Fruit fly (Drosophila melanogaster): ENCODE results near the gene CG15544.

CG15544 gene

dm6 chr3R:30781661-30782120 lies 45.9 kb upstream of the CG15544 start (continued):
- peak; percentile 84 for TF ChIP-seq Elba2 (GFP tag; optimal IDR thresholded peaks at IDR 0.05)
- peak; percentile 83 for TF ChIP-seq nom (GFP tag; optimal IDR thresholded peaks at IDR 0.05)
- TF ChIP-seq CG30431 (GFP tag; optimal IDR thresholded peaks at IDR 0.05), result peak; percentile 92
- peak; percentile 78 for TF ChIP-seq CG3065 (GFP tag; optimal IDR thresholded peaks at IDR 0.05)
- peak; percentile 77 for TF ChIP-seq CG6254 (GFP tag; optimal IDR thresholded peaks at IDR 0.05)
- peak; percentile 90 for TF ChIP-seq CG10147 (GFP tag; optimal IDR thresholded peaks at IDR 0.05)
- peak; percentile 11 for TF ChIP-seq pzg (GFP tag; optimal IDR thresholded peaks at IDR 0.05)
- TF ChIP-seq CG2712 (tag; optimal IDR thresholded peaks at IDR 0.05), result peak; percentile 97
- TF ChIP-seq Hr78 (GFP tag; optimal IDR thresholded peaks at IDR 0.05), result peak in 1 of 2 experiments; percentile 71
- TF ChIP-seq zen2 (GFP tag; IDR thresholded peaks at IDR 0.05; ENCODE audit: partially characterized antibody), result no peak
- peak in 1 of 2 experiments; percentile 76 for TF ChIP-seq Eip74EF (GFP tag; optimal IDR thresholded peaks at IDR 0.05)
- peak; percentile 96 for TF ChIP-seq Rfx (GFP tag; IDR thresholded peaks at IDR 0.05)
- TF ChIP-seq tup (GFP tag; optimal IDR thresholded peaks at IDR 0.05), result peak; percentile 5
- TF ChIP-seq Mad (GFP tag; optimal IDR thresholded peaks at IDR 0.05), result peak; percentile 91
- TF ChIP-seq pum (GFP tag; optimal IDR thresholded peaks at IDR 0.05), result peak; percentile 95
- TF ChIP-seq HLH3B (GFP tag; IDR thresholded peaks at IDR 0.05), result peak; percentile 94
- no peak for TF ChIP-seq h (optimal IDR thresholded peaks at IDR 0.05)
- TF ChIP-seq CG2678 (tag; optimal IDR thresholded peaks at IDR 0.05), result peak; percentile 94
- peak; percentile 87 for TF ChIP-seq Mes4 (GFP tag; optimal IDR thresholded peaks at IDR 0.05)
- TF ChIP-seq bsh (GFP tag; optimal IDR thresholded peaks at IDR 0.05), result peak; percentile 83 to 96
- TF ChIP-seq CG7786 (GFP tag; optimal IDR thresholded peaks at IDR 0.05), result peak; percentile 97
- peak; percentile 82 for TF ChIP-seq CG17612 (GFP tag; IDR thresholded peaks at IDR 0.05)
- TF ChIP-seq CG7357 (GFP tag; IDR thresholded peaks at IDR 0.05), result peak; percentile 89
- peak; percentile 85 for TF ChIP-seq jing (GFP tag; optimal IDR thresholded peaks at IDR 0.05)
- peak; percentile 36 for TF ChIP-seq CG7928 (GFP tag; optimal IDR thresholded peaks at IDR 0.05)
- no peak for TF ChIP-seq Sin3A (optimal IDR thresholded peaks at IDR 0.05)
- peak; percentile 66 for TF ChIP-seq Asciz (GFP tag; optimal IDR thresholded peaks at IDR 0.05)
- 0 out of 2 replicates have a peak, but pooled peaks have one; percentile 14 for TF ChIP-seq sna (GFP tag; IDR thresholded peaks at IDR 0.05; ENCODE audit: partially characterized antibody)
- TF ChIP-seq NC2β (GFP tag; optimal IDR thresholded peaks at IDR 0.05), result peak; percentile 93
- peak; percentile 91 for TF ChIP-seq CG8089 (GFP tag; optimal IDR thresholded peaks at IDR 0.05)
- peak; percentile 96 for TF ChIP-seq bab2 (GFP tag; optimal IDR thresholded peaks at IDR 0.05)
- peak; percentile 84 for TF ChIP-seq Fer2 (tag; optimal IDR thresholded peaks at IDR 0.05)
- TF ChIP-seq repo (GFP tag; optimal IDR thresholded peaks at IDR 0.05), result peak; percentile 93
- TF ChIP-seq CG11093 (GFP tag; IDR thresholded peaks at IDR 0.05), result peak; percentile 91
- peak; percentile 90 for TF ChIP-seq ems (GFP tag; optimal IDR thresholded peaks at IDR 0.05)
- peak; percentile 97 for TF ChIP-seq Hsf (GFP tag; optimal IDR thresholded peaks at IDR 0.05)
- TF ChIP-seq bigmax (GFP tag; optimal IDR thresholded peaks at IDR 0.05), result peak; percentile 42
- TF ChIP-seq br (optimal IDR thresholded peaks at IDR 0.05), result no peak
- TF ChIP-seq odd (GFP tag; optimal IDR thresholded peaks at IDR 0.05), result peak; percentile 87
- peak; percentile 89 for TF ChIP-seq HHEX (GFP tag; optimal IDR thresholded peaks at IDR 0.05)
- TF ChIP-seq CG6791 (GFP tag; IDR thresholded peaks at IDR 0.05; ENCODE audit: partially characterized antibody), result no peak
- peak; percentile 91 for TF ChIP-seq Ssrp (tag; optimal IDR thresholded peaks at IDR 0.05)
- peak; percentile 94 for TF ChIP-seq eve (GFP tag; optimal IDR thresholded peaks at IDR 0.05)
- TF ChIP-seq mam (GFP tag; optimal IDR thresholded peaks at IDR 0.05), result peak; percentile 94
- TF ChIP-seq ttk (GFP tag; IDR thresholded peaks at IDR 0.05), result peak; percentile 91
- peak; percentile 90 for TF ChIP-seq CG2889 (GFP tag; IDR thresholded peaks at IDR 0.05)
- peak; percentile 94 for TF ChIP-seq NC2α (GFP tag; optimal IDR thresholded peaks at IDR 0.05)
- peak; percentile 87 for TF ChIP-seq ATbp (GFP tag; optimal IDR thresholded peaks at IDR 0.05)
- TF ChIP-seq CG10654 (GFP tag; optimal IDR thresholded peaks at IDR 0.05), result peak; percentile 90

All from whole organism, embryonic.